Fruit fly (Drosophila melanogaster) whole organism, adult: ENCODE results near the gene CG11380.

Experiments used
- CG7101 ChIP-seq: fragments of 200-800 bp; sonication (Bioruptor generic); optimal IDR thresholded peaks from 2 replicates; lab custom pipeline; 2018; ENCODE audit warnings: missing biosample characterization, mild to moderate bottlenecking, missing genetic modification characterization, moderate library complexity
- cic ChIP-seq: fragments of 200-800 bp; sonication (Bioruptor generic); optimal IDR thresholded peaks from 2 replicates; lab custom pipeline; 2017; ENCODE audit warnings: missing biosample characterization, mild to moderate bottlenecking, missing genetic modification characterization, moderate library complexity
- kay ChIP-seq: fragments of 200-800 bp; sonication (Bioruptor generic); peaks from one replicate; lab custom pipeline; 2016; ENCODE audit warnings: missing biosample characterization, missing genetic modification characterization, borderline replicate concordance

- TF ChIP-seq CG7101 (no peak), cic (GFP tag; lab: Kevin White, UChicago) (no peak), kay (GFP tag; lab: Kevin White, UChicago) (no peak)
Measured at dm6 chrX:1242049-1242448, 50.9 kb downstream of the CG11380 start.
